Worm (Caenorhabditis elegans) whole organism, L4 larva: ENCODE results near the gene Y67D8C.2.

Experiments used
- T26A8.4 ChIP-seq: fragments of 200-800 bp; sonication (Bioruptor generic); IDR thresholded peaks from 2 replicates; pipeline ENCODE4 v1.3.6; 2022; ENCODE audit warnings: missing genetic modification characterization, missing compliant biosample characterization
- Y105C5A.15 ChIP-seq: fragments of 200-800 bp; sonication (Bioruptor generic); IDR thresholded peaks from 2 replicates; pipeline ENCODE4 v1.3.6; 2022; ENCODE audit warnings: missing genetic modification characterization, missing compliant biosample characterization
- aha-1 ChIP-seq: fragments of 150-350 bp; peaks from one replicate; lab custom pipeline; 2014; ENCODE audit warnings: missing biosample characterization, missing genetic modification characterization
- arid-1 ChIP-seq: fragments of 200-800 bp; sonication (Bioruptor generic); conservative IDR thresholded peaks from 2 replicates; pipeline ENCODE4 v1.3.6; 2022; ENCODE audit warnings: missing genetic modification reagents, missing genetic modification characterization, missing compliant biosample characterization
- ctbp-1 ChIP-seq: fragments of 200-800 bp; sonication (Bioruptor generic); IDR thresholded peaks from 2 replicates; pipeline ENCODE4 v1.3.6; 2022; ENCODE audit warnings: missing genetic modification reagents, missing genetic modification characterization, missing compliant biosample characterization
- daf-16 ChIP-seq, 3 experiments: sonication (generic microtip); optimal IDR thresholded peaks; 2 replicates each; lab custom pipeline; 2016 to 2017; ENCODE audit warnings: missing genetic modification characterization in 3 of 3, missing genetic modification reagents in 3 of 3, mild to moderate bottlenecking in 2 of 3, missing compliant biosample characterization in 2 of 3, missing biosample characterization in 1 of 3, moderate library complexity in 1 of 3
- dmd-9 ChIP-seq: fragments of 200-800 bp; sonication (Bioruptor generic); IDR thresholded peaks from 2 replicates; pipeline ENCODE4 v1.3.6; 2022; ENCODE audit warnings: missing genetic modification reagents, missing genetic modification characterization, missing compliant biosample characterization
- duxl-1 ChIP-seq: sonication (generic microtip); optimal IDR thresholded peaks from 2 replicates; lab custom pipeline; 2016; ENCODE audit warnings: mild to moderate bottlenecking, missing genetic modification characterization, moderate library complexity, missing compliant biosample characterization; ENCODE audit not compliant: poor library complexity
- fkh-10 ChIP-seq: fragments of 150-350 bp; optimal IDR thresholded peaks from 2 replicates; lab custom pipeline; 2014; ENCODE audit warnings: missing biosample characterization, missing genetic modification reagents, missing genetic modification characterization
- hif-1 ChIP-seq, 2 experiments: sonication (generic microtip); optimal IDR thresholded peaks; 2 replicates each; lab custom pipeline; 2016 to 2017; ENCODE audit warnings: missing compliant biosample characterization in 2 of 2, missing genetic modification characterization in 2 of 2, missing genetic modification reagents in 2 of 2, missing genotype in 2 of 2, mild to moderate bottlenecking in 1 of 2
- lin-13 ChIP-seq: fragments of 150-350 bp; optimal IDR thresholded peaks from 2 replicates; lab custom pipeline; 2014; ENCODE audit warnings: missing biosample characterization, missing genetic modification reagents, missing genetic modification characterization
- lin-38 ChIP-seq: fragments of 200-800 bp; sonication (Bioruptor generic); IDR thresholded peaks from 2 replicates; pipeline ENCODE4 v1.3.6; 2022; ENCODE audit warnings: missing genetic modification reagents, missing genetic modification characterization, missing compliant biosample characterization
- lin-39 ChIP-seq: fragments of 150-350 bp; optimal IDR thresholded peaks from 2 replicates; lab custom pipeline; 2014; ENCODE audit warnings: missing biosample characterization, missing genetic modification reagents, missing genetic modification characterization
- lsy-2 ChIP-seq, 2 experiments: fragments of 150-350 bp in 1 of 2; sonication (generic microtip) in 1 of 2; optimal IDR thresholded peaks; 2 replicates each; lab custom pipeline; 2014 to 2017; ENCODE audit warnings: missing biosample characterization in 2 of 2, missing genetic modification characterization in 2 of 2
- madf-9 ChIP-seq: fragments of 200-800 bp; sonication (Bioruptor generic); conservative IDR thresholded peaks from 2 replicates; pipeline ENCODE4 v1.3.6; 2022; ENCODE audit warnings: missing genetic modification reagents, missing genetic modification characterization, missing compliant biosample characterization
- nhr-28 ChIP-seq: fragments of 150-350 bp; optimal IDR thresholded peaks from 2 replicates; lab custom pipeline; 2014; ENCODE audit warnings: missing biosample characterization, missing genetic modification characterization
- nhr-48 ChIP-seq: sonication (generic microtip); optimal IDR thresholded peaks from 2 replicates; lab custom pipeline; 2016; ENCODE audit warnings: mild to moderate bottlenecking, missing genetic modification characterization, missing compliant biosample characterization
- nhr-77 ChIP-seq: fragments of 150-350 bp; optimal IDR thresholded peaks from 2 replicates; lab custom pipeline; 2014; ENCODE audit warnings: missing biosample characterization, missing genetic modification characterization
- pha-4 ChIP-seq, 2 experiments: fragments of 150-350 bp in 1 of 2; fragments of 200-800 bp in 1 of 2; sonication (Bioruptor generic) in 1 of 2; IDR thresholded peaks in 1 of 2; optimal IDR thresholded peaks in 1 of 2; 2 replicates each; pipeline versions ENCODE4 v1.3.6 to Lab custom; 2014 to 2022; ENCODE audit warnings: missing genetic modification characterization in 2 of 2, missing genetic modification reagents in 2 of 2, missing biosample characterization in 1 of 2, missing compliant biosample characterization in 1 of 2
- set-16 ChIP-seq: fragments of 200-800 bp; sonication (Bioruptor generic); IDR thresholded peaks from 2 replicates; pipeline ENCODE4 v1.3.6; 2022; ENCODE audit warnings: missing genetic modification reagents, missing genetic modification characterization, missing compliant biosample characterization
- spr-1 ChIP-seq: sonication (generic microtip); optimal IDR thresholded peaks from 2 replicates; lab custom pipeline; 2016; ENCODE audit warnings: mild to moderate bottlenecking, missing genetic modification characterization, missing compliant biosample characterization
- unc-62 ChIP-seq, 3 experiments: fragments of 150-350 bp in 1 of 3; sonication (generic microtip); optimal IDR thresholded peaks in 2 of 3; peaks in 1 of 3; 1 replicate in 1 of 3; 2 replicates in 2 of 3; lab custom pipeline; 2014 to 2017; ENCODE audit warnings: missing biosample characterization in 3 of 3, missing genetic modification characterization in 3 of 3, missing genetic modification reagents in 3 of 3, missing genotype in 1 of 3
- vab-7 ChIP-seq: fragments of 200-800 bp; sonication (Bioruptor generic); IDR thresholded peaks from 2 replicates; pipeline ENCODE4 v1.3.6; 2022; ENCODE audit warnings: missing genetic modification reagents, missing genetic modification characterization, missing compliant biosample characterization

Y67D8C.2 gene

DNA sequence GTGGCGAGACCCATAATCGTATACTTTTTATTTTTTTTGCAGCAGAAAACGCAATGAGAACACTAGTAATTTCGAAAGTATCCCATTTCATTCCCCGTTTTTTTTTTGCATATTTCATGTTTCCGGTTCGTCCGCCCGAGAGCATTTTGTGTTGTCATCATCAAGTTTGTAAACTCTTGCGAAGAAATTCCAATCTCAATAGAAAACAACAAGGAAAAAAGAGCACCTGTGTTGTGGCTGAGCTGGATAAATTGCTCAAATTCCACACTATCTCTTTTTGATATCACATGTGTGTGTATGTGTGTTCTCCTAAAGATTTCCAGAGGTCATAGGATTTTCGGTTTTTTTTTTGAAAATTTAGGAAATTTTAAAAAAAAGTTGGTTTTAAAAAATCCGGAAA is 40.1 kb upstream of the Y67D8C.2 start:
- TF ChIP-seq lin-13 (GFP tag; lab: Kevin White, UChicago) (no peak), madf-9 (no peak), lsy-2 (tag; optimal IDR thresholded peaks at IDR 0.05; lab: Kevin White, UChicago) (peak in 1 of 2 experiments; percentile 5), spr-1 (tag; lab: Kevin White, UChicago) (no peak), T26A8.4 (GFP tag; lab: Robert Waterston, UW) (0 out of 2 replicates have a peak, but pooled peaks have one; percentile 35), arid-1 (GFP tag; lab: Robert Waterston, UW) (0 out of 2 replicates have a peak, but pooled peaks have one; percentile 38), nhr-48 (tag; lab: Kevin White, UChicago) (no peak), vab-7 (GFP tag; lab: Robert Waterston, UW) (no peak), lin-38 (GFP tag; lab: Robert Waterston, UW) (peak; percentile 38; the same call in 1 of the 2 replicates), daf-16 (GFP tag; optimal IDR thresholded peaks at IDR 0.05; lab: Kevin White, UChicago) (peak in 1 of 2 experiments; percentile 25), daf-16 (tag; optimal IDR thresholded peaks at IDR 0.05; lab: Kevin White, UChicago) (no peak), hif-1 (tag; optimal IDR thresholded peaks at IDR 0.05; lab: Kevin White, UChicago) (peak in 1 of 2 experiments; percentile 36)

- TF ChIP-seq ctbp-1 (GFP tag; lab: Robert Waterston, UW) (no peak), unc-62 (GFP tag; optimal IDR thresholded peaks at IDR 0.05 in 1 of 2; lab: Kevin White, UChicago) (peak in 1 of 2 experiments; percentile 79), unc-62 (tag; optimal IDR thresholded peaks at IDR 0.05; lab: Kevin White, UChicago) (no peak), set-16 (GFP tag; lab: Robert Waterston, UW) (peak; percentile 69)
These were observed 36.7 kb upstream of the Y67D8C.2 start for ce11 chrIV:3035375-3035774.

ce11 chrIV:3037932-3038331 is 34.2 kb upstream of the Y67D8C.2 start:
- TF ChIP-seq set-16 (GFP tag; lab: Robert Waterston, UW), result peak; percentile 84
- TF ChIP-seq dmd-9 (GFP tag; lab: Robert Waterston, UW), result no peak
- TF ChIP-seq, all 104 proteins: peak for 1

- TF ChIP-seq set-16 (GFP tag; lab: Robert Waterston, UW) (peak; percentile 90), fkh-10 (GFP tag; lab: Kevin White, UChicago) (no peak)
- TF ChIP-seq, all 104 proteins: peak for 1
These were observed 33.4 kb upstream of the Y67D8C.2 start for ce11 chrIV:3038740-3039139.

DNA sequence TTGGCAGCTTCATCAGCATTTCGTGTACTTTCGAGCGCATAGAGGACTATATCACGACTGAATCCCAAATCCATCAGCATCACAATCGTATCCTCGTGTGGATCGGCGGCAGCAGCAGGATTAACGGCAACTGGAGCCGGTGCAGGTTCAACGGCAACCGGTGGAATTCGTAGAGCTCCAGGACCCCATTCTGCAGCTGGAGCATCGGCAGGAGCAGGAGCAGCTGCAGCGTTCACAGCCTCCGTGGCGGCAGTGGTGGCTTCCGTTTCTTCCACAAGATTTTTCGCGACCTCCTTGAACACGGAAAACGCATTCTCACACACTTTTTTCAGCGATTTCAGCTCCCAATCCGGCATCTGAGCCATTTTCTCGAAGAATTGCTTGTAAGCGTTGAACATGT is 27.9 kb upstream of the Y67D8C.2 start:
- TF ChIP-seq pha-4 (GFP tag; IDR thresholded peaks at IDR 0.05; lab: Robert Waterston, UW) (0 out of 2 replicates have a peak, but pooled peaks have one; percentile 47), pha-4 (tag; optimal IDR thresholded peaks at IDR 0.05; lab: Kevin White, UChicago) (no peak), duxl-1 (tag; lab: Kevin White, UChicago) (no peak), aha-1 (tag; lab: Kevin White, UChicago) (peak; percentile 46), set-16 (GFP tag; lab: Robert Waterston, UW) (peak; percentile 90)

ce11 chrIV:3046009-3046408 is 26.1 kb upstream of the Y67D8C.2 start:
- TF ChIP-seq set-16 (GFP tag; lab: Robert Waterston, UW), result peak; percentile 63
- no peak for TF ChIP-seq lin-39 (tag; lab: Kevin White, UChicago)
- TF ChIP-seq nhr-28 (tag; lab: Kevin White, UChicago), result no peak

ce11 chrIV:3046889-3047288 is 25.2 kb upstream of the Y67D8C.2 start:
- no peak for TF ChIP-seq Y105C5A.15
- TF ChIP-seq nhr-77 (tag; lab: Kevin White, UChicago), result no peak
- peak; percentile 72 for TF ChIP-seq set-16 (GFP tag; lab: Robert Waterston, UW)
